Fruit fly (Drosophila melanogaster): ENCODE results near the gene CG3556.

CG3556 gene

dm6 chrX:4534002-4534401, 4.0 kb downstream of the CG3556 start:
- TF ChIP-seq dsx (GFP tag; optimal IDR thresholded peaks at IDR 0.05; ENCODE audit: poor library complexity, severe bottlenecking), result no peak
- no peak for TF ChIP-seq CG8119 (GFP tag; IDR thresholded peaks at IDR 0.05)
- TF ChIP-seq CG6276 (GFP tag; optimal IDR thresholded peaks at IDR 0.05), result no peak
- TF ChIP-seq Met (GFP tag; optimal IDR thresholded peaks at IDR 0.05), result no peak
- no peak for TF ChIP-seq net (GFP tag; optimal IDR thresholded peaks at IDR 0.05)
- TF ChIP-seq Ets21C (GFP tag; optimal IDR thresholded peaks at IDR 0.05), result no peak
- no peak for TF ChIP-seq CG31627 (GFP tag; optimal IDR thresholded peaks at IDR 0.05)
- TF ChIP-seq CG34406 (GFP tag; optimal IDR thresholded peaks at IDR 0.05), result no peak
- TF ChIP-seq CG10631 (GFP tag; optimal IDR thresholded peaks at IDR 0.05), result no peak
- TF ChIP-seq CG7368 (GFP tag; optimal IDR thresholded peaks at IDR 0.05), result no peak

dm6 chrX:4540430-4540932, 10.4 kb downstream of the CG3556 start, which contains the start of the genes rb and CHOp24:
Gene rb (minus strand): TSS chrX:4540626.
Gene CHOp24 (plus strand): TSS chrX:4540908.
- TF ChIP-seq Ets96B (tag; optimal IDR thresholded peaks at IDR 0.05) (peak; percentile 29), spab (GFP tag; optimal IDR thresholded peaks at IDR 0.05) (no peak), Gug (GFP tag; IDR thresholded peaks at IDR 0.05) (no peak), Ets21C (GFP tag; optimal IDR thresholded peaks at IDR 0.05) (no peak), net (GFP tag; optimal IDR thresholded peaks at IDR 0.05) (no peak), OdsH (GFP tag; optimal IDR thresholded peaks at IDR 0.05) (no peak), CG8119 (GFP tag; IDR thresholded peaks at IDR 0.05) (peak; percentile 57), Hr39 (GFP tag; optimal IDR thresholded peaks at IDR 0.05) (no peak), CG34406 (GFP tag; optimal IDR thresholded peaks at IDR 0.05) (no peak), CG11902 (GFP tag; optimal IDR thresholded peaks at IDR 0.05) (no peak), CG6854 (GFP tag; optimal IDR thresholded peaks at IDR 0.05) (no peak), fd85E (GFP tag; optimal IDR thresholded peaks at IDR 0.05) (no peak), dsx (GFP tag; optimal IDR thresholded peaks at IDR 0.05; ENCODE audit: poor library complexity, severe bottlenecking) (no peak), Sox15 (GFP tag; optimal IDR thresholded peaks at IDR 0.05) (no peak), vri (GFP tag; optimal IDR thresholded peaks at IDR 0.05) (no peak), lz (GFP tag; optimal IDR thresholded peaks at IDR 0.05) (no peak), CG3919 (GFP tag; optimal IDR thresholded peaks at IDR 0.05) (no peak), CG1621 (tag; optimal IDR thresholded peaks at IDR 0.05) (no peak), CG16779 (tag; optimal IDR thresholded peaks at IDR 0.05) (no peak), CG9139 (GFP tag; optimal IDR thresholded peaks at IDR 0.05) (peak; percentile 47), Met (GFP tag; optimal IDR thresholded peaks at IDR 0.05) (no peak), CG4318 (GFP tag; optimal IDR thresholded peaks at IDR 0.05) (no peak), CG10631 (GFP tag; optimal IDR thresholded peaks at IDR 0.05) (peak; percentile 25), CG31627 (GFP tag; optimal IDR thresholded peaks at IDR 0.05) (no peak), ss (GFP tag; optimal IDR thresholded peaks at IDR 0.05) (peak in 1 of 2 experiments; percentile 62), CG6163 (GFP tag; IDR thresholded peaks at IDR 0.05) (peak; percentile 13; the same call in 1 of the 3 replicates), Blimp-1 (GFP tag; optimal IDR thresholded peaks at IDR 0.05) (peak; percentile 7), CG8319 (GFP tag; optimal IDR thresholded peaks at IDR 0.05) (no peak), Eip93F (GFP tag; optimal IDR thresholded peaks at IDR 0.05) (no peak), cyc (GFP tag; optimal IDR thresholded peaks at IDR 0.05) (no peak), esn (GFP tag; optimal IDR thresholded peaks at IDR 0.05) (peak; percentile 45), CG8632 (GFP tag; optimal IDR thresholded peaks at IDR 0.05) (no peak), svp (GFP tag) (peak; percentile 81), Sox102F (GFP tag; optimal IDR thresholded peaks at IDR 0.05) (no peak), salr (GFP tag; optimal IDR thresholded peaks at IDR 0.05) (no peak), Smox (GFP tag; optimal IDR thresholded peaks at IDR 0.05) (no peak), CG32006 (GFP tag; optimal IDR thresholded peaks at IDR 0.05) (no peak), acj6 (GFP tag; optimal IDR thresholded peaks at IDR 0.05) (no peak), CG15336 (GFP tag; IDR thresholded peaks at IDR 0.05) (peak; percentile 31; the same call in 1 of the 2 replicates), CG6808 (GFP tag; optimal IDR thresholded peaks at IDR 0.05) (no peak), Sox14 (GFP tag; optimal IDR thresholded peaks at IDR 0.05) (no peak), Eip75B (GFP tag; optimal IDR thresholded peaks at IDR 0.05) (no peak), CG7368 (GFP tag; optimal IDR thresholded peaks at IDR 0.05) (no peak), fd59A (GFP tag; optimal IDR thresholded peaks at IDR 0.05) (no peak), topi (GFP tag; optimal IDR thresholded peaks at IDR 0.05) (no peak), CG11294 (GFP tag; IDR thresholded peaks at IDR 0.05) (no peak), Hr38 (GFP tag; optimal IDR thresholded peaks at IDR 0.05) (no peak), CG6276 (GFP tag; optimal IDR thresholded peaks at IDR 0.05) (no peak), Eip78C (GFP tag) (no peak)

Measured in whole organism, prepupa.